Worm (Caenorhabditis elegans) whole organism, L4 larva: ENCODE results near the gene lgc-55.

Source experiments
- F37D6.2 ChIP-seq: sonication (generic microtip); optimal IDR thresholded peaks from 2 replicates; lab custom pipeline; 2016; ENCODE audit warnings: mild to moderate bottlenecking, missing genetic modification characterization, missing compliant biosample characterization
- F49E8.2 ChIP-seq: sonication (generic microtip); optimal IDR thresholded peaks from 2 replicates; lab custom pipeline; 2016; ENCODE audit warnings: missing compliant biosample characterization, mild to moderate bottlenecking, missing genetic modification characterization, borderline replicate concordance
- T20F7.1 ChIP-seq: fragments of 200-800 bp; sonication (Bioruptor generic); optimal IDR thresholded peaks from 2 replicates; lab custom pipeline; 2018; ENCODE audit warnings: mild to moderate bottlenecking, missing genetic modification characterization, missing compliant biosample characterization
- T26A8.4 ChIP-seq: fragments of 200-800 bp; sonication (Bioruptor generic); IDR thresholded peaks from 2 replicates; pipeline ENCODE4 v1.3.6; 2022; ENCODE audit warnings: missing genetic modification characterization, missing compliant biosample characterization
- ceh-28 ChIP-seq: fragments of 150-350 bp; optimal IDR thresholded peaks from 2 replicates; lab custom pipeline; 2014; ENCODE audit warnings: missing biosample characterization, missing genetic modification reagents, missing genetic modification characterization
- ces-1 ChIP-seq: fragments of 150-350 bp; sonication (generic microtip); optimal IDR thresholded peaks from 4 replicates; lab custom pipeline; 2014; ENCODE audit warnings: missing biosample characterization, missing genetic modification reagents, missing genetic modification characterization
- ctbp-1 ChIP-seq: fragments of 200-800 bp; sonication (Bioruptor generic); IDR thresholded peaks from 2 replicates; pipeline ENCODE4 v1.3.6; 2022; ENCODE audit warnings: missing genetic modification reagents, missing genetic modification characterization, missing compliant biosample characterization
- daf-16 ChIP-seq, 3 experiments: sonication (generic microtip); optimal IDR thresholded peaks; 2 replicates each; lab custom pipeline; 2016 to 2017; ENCODE audit warnings: missing genetic modification characterization in 3 of 3, missing genetic modification reagents in 3 of 3, mild to moderate bottlenecking in 2 of 3, missing compliant biosample characterization in 2 of 3, missing biosample characterization in 1 of 3, moderate library complexity in 1 of 3
- daf-8 ChIP-seq: fragments of 200-800 bp; sonication (Bioruptor generic); IDR thresholded peaks from 2 replicates; pipeline ENCODE4 v1.3.6; 2022; ENCODE audit warnings: missing genetic modification characterization, missing compliant biosample characterization
- dmd-8 ChIP-seq: fragments of 200-800 bp; sonication (Bioruptor generic); IDR thresholded peaks from 2 replicates; pipeline ENCODE4 v1.3.6; 2022; ENCODE audit warnings: missing genetic modification characterization, missing compliant biosample characterization
- egl-43 ChIP-seq: fragments of 200-800 bp; sonication (Bioruptor generic); IDR thresholded peaks from 2 replicates; pipeline ENCODE4 v1.3.6; 2022; ENCODE audit warnings: missing genetic modification reagents, missing genetic modification characterization, missing compliant biosample characterization
- hlh-30 ChIP-seq: sonication (generic microtip); optimal IDR thresholded peaks from 2 replicates; lab custom pipeline; 2017; ENCODE audit warnings: antibody characterized with exemption, mild to moderate bottlenecking, missing genetic modification characterization, missing compliant biosample characterization; ENCODE audit not compliant: insufficient read depth
- hmg-1.1 ChIP-seq: fragments of 200-800 bp; sonication (Bioruptor generic); IDR thresholded peaks from 2 replicates; pipeline ENCODE4 v1.3.6; 2022; ENCODE audit warnings: missing genetic modification reagents, missing genetic modification characterization, missing compliant biosample characterization
- jun-1 ChIP-seq: fragments of 150-350 bp; optimal IDR thresholded peaks from 2 replicates; lab custom pipeline; 2014; ENCODE audit warnings: missing biosample characterization, missing genetic modification reagents, missing genetic modification characterization
- lin-1 ChIP-seq: fragments of 200-800 bp; sonication (Bioruptor generic); IDR thresholded peaks from 2 replicates; pipeline ENCODE4 v1.3.6; 2022; ENCODE audit warnings: missing genetic modification reagents, missing genetic modification characterization, missing compliant biosample characterization
- lsy-2 ChIP-seq, 2 experiments: fragments of 150-350 bp in 1 of 2; sonication (generic microtip) in 1 of 2; optimal IDR thresholded peaks; 2 replicates each; lab custom pipeline; 2014 to 2017; ENCODE audit warnings: missing biosample characterization in 2 of 2, missing genetic modification characterization in 2 of 2
- madf-9 ChIP-seq: fragments of 200-800 bp; sonication (Bioruptor generic); conservative IDR thresholded peaks from 2 replicates; pipeline ENCODE4 v1.3.6; 2022; ENCODE audit warnings: missing genetic modification reagents, missing genetic modification characterization, missing compliant biosample characterization
- mxl-2 ChIP-seq: fragments of 200-800 bp; sonication (Bioruptor generic); conservative IDR thresholded peaks from 2 replicates; pipeline ENCODE4 v1.3.6; 2022; ENCODE audit warnings: missing genetic modification reagents, missing genetic modification characterization, missing compliant biosample characterization
- nhr-10 ChIP-seq: fragments of 150-350 bp; optimal IDR thresholded peaks from 2 replicates; lab custom pipeline; 2014; ENCODE audit warnings: missing biosample characterization, missing genetic modification characterization
- nhr-25 ChIP-seq: sonication (generic microtip); optimal IDR thresholded peaks from 2 replicates; lab custom pipeline; 2017; ENCODE audit warnings: missing genetic modification characterization, mild to moderate bottlenecking, missing compliant biosample characterization, antibody characterized with exemption, moderate library complexity, borderline replicate concordance; ENCODE audit not compliant: insufficient read depth
- nhr-42 ChIP-seq: fragments of 200-800 bp; sonication (Bioruptor generic); IDR thresholded peaks from 2 replicates; pipeline ENCODE4 v1.3.6; 2022; ENCODE audit warnings: missing genetic modification characterization, missing compliant biosample characterization
- nhr-48 ChIP-seq: sonication (generic microtip); optimal IDR thresholded peaks from 2 replicates; lab custom pipeline; 2016; ENCODE audit warnings: mild to moderate bottlenecking, missing genetic modification characterization, missing compliant biosample characterization
- nhr-6 ChIP-seq: fragments of 150-350 bp; optimal IDR thresholded peaks from 2 replicates; lab custom pipeline; 2014; ENCODE audit warnings: missing biosample characterization, missing genetic modification characterization
- pqm-1 ChIP-seq: sonication (generic microtip); optimal IDR thresholded peaks from 2 replicates; lab custom pipeline; 2017; ENCODE audit warnings: missing biosample characterization, missing genetic modification characterization
- set-16 ChIP-seq: fragments of 200-800 bp; sonication (Bioruptor generic); IDR thresholded peaks from 2 replicates; pipeline ENCODE4 v1.3.6; 2022; ENCODE audit warnings: missing genetic modification reagents, missing genetic modification characterization, missing compliant biosample characterization
- snpc-1.2 ChIP-seq: fragments of 200-800 bp; sonication (Bioruptor generic); IDR thresholded peaks from 2 replicates; pipeline ENCODE4 v1.3.6; 2022; ENCODE audit warnings: missing genetic modification reagents, missing genetic modification characterization, missing compliant biosample characterization
- spr-3 ChIP-seq: fragments of 200-800 bp; sonication (Bioruptor generic); optimal IDR thresholded peaks from 2 replicates; lab custom pipeline; 2018; ENCODE audit warnings: mild to moderate bottlenecking, missing genetic modification characterization, missing compliant biosample characterization
- unc-62 ChIP-seq, 3 experiments: fragments of 150-350 bp in 1 of 3; sonication (generic microtip); optimal IDR thresholded peaks in 2 of 3; peaks in 1 of 3; 1 replicate in 1 of 3; 2 replicates in 2 of 3; lab custom pipeline; 2014 to 2017; ENCODE audit warnings: missing biosample characterization in 3 of 3, missing genetic modification characterization in 3 of 3, missing genetic modification reagents in 3 of 3, missing genotype in 1 of 3
- vab-7 ChIP-seq: fragments of 200-800 bp; sonication (Bioruptor generic); IDR thresholded peaks from 2 replicates; pipeline ENCODE4 v1.3.6; 2022; ENCODE audit warnings: missing genetic modification reagents, missing genetic modification characterization, missing compliant biosample characterization

Gene lgc-55

ce11 chrV:19986788-19987187 lies 36.1 kb upstream of the lgc-55 start:
- 0 out of 2 replicates have a peak, but pooled peaks have one; percentile 18 for TF ChIP-seq egl-43 (GFP tag; lab: Robert Waterston, UW)
- TF ChIP-seq ctbp-1 (GFP tag; lab: Robert Waterston, UW) = no peak
- peak; percentile 33 for TF ChIP-seq set-16 (GFP tag; lab: Robert Waterston, UW)
- TF ChIP-seq snpc-1.2 (GFP tag; lab: Robert Waterston, UW) = no peak
- TF ChIP-seq T20F7.1 (GFP tag; lab: Kevin White, UChicago) = no peak
- no peak for TF ChIP-seq vab-7 (GFP tag; lab: Robert Waterston, UW)
- no peak for TF ChIP-seq hlh-30 (tag; lab: Kevin White, UChicago)
- no peak for TF ChIP-seq dmd-8 (GFP tag; lab: Robert Waterston, UW)
- TF ChIP-seq daf-8 (GFP tag; lab: Robert Waterston, UW) = no peak

ce11 chrV:19987684-19988083 lies 35.2 kb upstream of the lgc-55 start, which contains the start of gene sri-67:
Gene sri-67, plus strand, starts transcription at chrV:19987984.
- TF ChIP-seq jun-1 = no peak

ce11 chrV:19994093-19994492 lies 28.8 kb upstream of the lgc-55 start, which contains the start of gene Y60A3A.25:
Gene Y60A3A.25, minus strand, starts transcription at chrV:19994193.
- TF ChIP-seq F49E8.2 (tag; lab: Kevin White, UChicago) = no peak
- no peak for TF ChIP-seq mxl-2 (GFP tag; lab: Robert Waterston, UW)
- no peak for TF ChIP-seq ces-1 (GFP tag; lab: Kevin White, UChicago)
- no peak for TF ChIP-seq F37D6.2
- no peak for TF ChIP-seq T26A8.4
- no peak for TF ChIP-seq vab-7 (GFP tag; lab: Robert Waterston, UW)
- TF ChIP-seq ceh-28 = no peak
- TF ChIP-seq nhr-10 = no peak
- no peak for TF ChIP-seq nhr-6 (tag; lab: Kevin White, UChicago)

ce11 chrV:19994665-19995064 lies 28.2 kb upstream of the lgc-55 start:
- no peak for TF ChIP-seq lin-1 (GFP tag; lab: Robert Waterston, UW)
- TF ChIP-seq nhr-48 (tag; lab: Kevin White, UChicago) = no peak
- TF ChIP-seq spr-3 (GFP tag; lab: Kevin White, UChicago) = no peak
- TF ChIP-seq madf-9 (GFP tag; lab: Robert Waterston, UW) = no peak
- TF ChIP-seq unc-62 (GFP tag; optimal IDR thresholded peaks at IDR 0.05 in 1 of 2; lab: Kevin White, UChicago) = peak in 1 of 2 experiments; percentile 27
- no peak for TF ChIP-seq unc-62 (tag; optimal IDR thresholded peaks at IDR 0.05; lab: Kevin White, UChicago)
- TF ChIP-seq daf-8 (GFP tag; lab: Robert Waterston, UW) = no peak
- no peak for TF ChIP-seq nhr-42 (GFP tag; lab: Robert Waterston, UW)
- TF ChIP-seq lsy-2 (tag; optimal IDR thresholded peaks at IDR 0.05; lab: Kevin White, UChicago) = no peak
- TF ChIP-seq daf-16 (GFP tag; optimal IDR thresholded peaks at IDR 0.05; lab: Kevin White, UChicago) = no peak
- TF ChIP-seq daf-16 (tag; optimal IDR thresholded peaks at IDR 0.05; lab: Kevin White, UChicago) = peak; percentile 64
- TF ChIP-seq nhr-25 (tag; lab: Kevin White, UChicago) = no peak
- TF ChIP-seq pqm-1 (tag; lab: Kevin White, UChicago) = peak; percentile 77

- TF ChIP-seq F49E8.2 (tag; lab: Kevin White, UChicago) (no peak), set-16 (GFP tag; lab: Robert Waterston, UW) (peak; percentile 83), hmg-1.1 (GFP tag; lab: Robert Waterston, UW) (0 out of 2 replicates have a peak, but pooled peaks have one; percentile 10)
Observed at ce11 chrV:19997481-19997880, 25.4 kb upstream of the lgc-55 start.
